Worm (Caenorhabditis elegans) whole organism, L4 larva: ENCODE data around the gene mrpl-32.

Experiments
- F26F4.8 ChIP-seq: fragments of 200-800 bp; sonication (Bioruptor generic); conservative IDR thresholded peaks from 2 replicates; pipeline ENCODE4 v1.3.6; 2022; ENCODE audit warnings: missing genetic modification characterization, missing compliant biosample characterization
- F44E2.7 ChIP-seq: fragments of 200-800 bp; sonication (Bioruptor generic); IDR thresholded peaks from 2 replicates; pipeline ENCODE4 v2.1.2; 2022; ENCODE audit warnings: missing genetic modification characterization, missing compliant biosample characterization
- T20F7.1 ChIP-seq: fragments of 200-800 bp; sonication (Bioruptor generic); optimal IDR thresholded peaks from 2 replicates; lab custom pipeline; 2018; ENCODE audit warnings: mild to moderate bottlenecking, missing genetic modification characterization, missing compliant biosample characterization
- Y105C5A.15 ChIP-seq: fragments of 200-800 bp; sonication (Bioruptor generic); IDR thresholded peaks from 2 replicates; pipeline ENCODE4 v1.3.6; 2022; ENCODE audit warnings: missing genetic modification characterization, missing compliant biosample characterization
- Y5F2A.4 ChIP-seq: fragments of 200-800 bp; sonication (Bioruptor generic); optimal IDR thresholded peaks from 2 replicates; lab custom pipeline; 2018; ENCODE audit warnings: mild to moderate bottlenecking, missing genetic modification characterization, missing compliant biosample characterization
- Y75B8A.6 ChIP-seq: fragments of 200-800 bp; sonication (Bioruptor generic); IDR thresholded peaks from 2 replicates; pipeline ENCODE4 v1.3.6; 2022; ENCODE audit warnings: missing genetic modification reagents, missing genetic modification characterization, missing compliant biosample characterization
- aly-2 ChIP-seq: sonication (generic microtip); optimal IDR thresholded peaks from 2 replicates; lab custom pipeline; 2018; ENCODE audit warnings: missing biosample characterization, missing genetic modification characterization
- ama-1 ChIP-seq: fragments of 150-350 bp; optimal IDR thresholded peaks from 2 replicates; lab custom pipeline; 2014; ENCODE audit warnings: inconsistent platforms, mixed read lengths
- ceh-28 ChIP-seq: fragments of 150-350 bp; optimal IDR thresholded peaks from 2 replicates; lab custom pipeline; 2014; ENCODE audit warnings: missing biosample characterization, missing genetic modification reagents, missing genetic modification characterization
- ceh-32 ChIP-seq: sonication (generic microtip); optimal IDR thresholded peaks from 2 replicates; lab custom pipeline; 2016; ENCODE audit warnings: mild to moderate bottlenecking, missing genetic modification characterization, missing compliant biosample characterization; ENCODE audit not compliant: poor library complexity
- ceh-62 ChIP-seq: sonication (generic microtip); optimal IDR thresholded peaks from 2 replicates; lab custom pipeline; 2017; ENCODE audit warnings: missing biosample characterization, missing genetic modification characterization
- ceh-82 ChIP-seq: sonication (generic microtip); optimal IDR thresholded peaks from 2 replicates; lab custom pipeline; 2017; ENCODE audit warnings: missing biosample characterization, missing genetic modification characterization
- ces-1 ChIP-seq: fragments of 150-350 bp; sonication (generic microtip); optimal IDR thresholded peaks from 4 replicates; lab custom pipeline; 2014; ENCODE audit warnings: missing biosample characterization, missing genetic modification reagents, missing genetic modification characterization
- cey-2 ChIP-seq: sonication (generic microtip); optimal IDR thresholded peaks from 3 replicates; lab custom pipeline; 2017; ENCODE audit warnings: missing genetic modification characterization, mild to moderate bottlenecking, missing compliant biosample characterization, antibody characterized with exemption, borderline replicate concordance; ENCODE audit not compliant: insufficient read depth
- daf-16 ChIP-seq, 3 experiments: sonication (generic microtip); optimal IDR thresholded peaks; 2 replicates each; lab custom pipeline; 2016 to 2017; ENCODE audit warnings: missing genetic modification characterization in 3 of 3, missing genetic modification reagents in 3 of 3, mild to moderate bottlenecking in 2 of 3, missing compliant biosample characterization in 2 of 3, missing biosample characterization in 1 of 3, moderate library complexity in 1 of 3
- dmd-6 ChIP-seq: fragments of 200-800 bp; sonication (Bioruptor generic); IDR thresholded peaks from 2 replicates; pipeline ENCODE4 v1.3.6; 2022; ENCODE audit warnings: missing genetic modification reagents, missing genetic modification characterization, missing compliant biosample characterization
- dpl-1 ChIP-seq: fragments of 150-350 bp; optimal IDR thresholded peaks from 2 replicates; lab custom pipeline; 2014; ENCODE audit warnings: missing biosample characterization, missing genetic modification reagents, missing genetic modification characterization
- dve-1 ChIP-seq: sonication (generic microtip); optimal IDR thresholded peaks from 2 replicates; lab custom pipeline; 2017; ENCODE audit warnings: antibody characterized with exemption, mild to moderate bottlenecking, missing genetic modification characterization, missing compliant biosample characterization; ENCODE audit not compliant: insufficient read depth
- fkh-10 ChIP-seq: fragments of 150-350 bp; optimal IDR thresholded peaks from 2 replicates; lab custom pipeline; 2014; ENCODE audit warnings: missing biosample characterization, missing genetic modification reagents, missing genetic modification characterization
- fos-1 ChIP-seq: fragments of 150-350 bp; optimal IDR thresholded peaks from 2 replicates; lab custom pipeline; 2014; ENCODE audit warnings: missing biosample characterization, missing genetic modification characterization
- hif-1 ChIP-seq, 2 experiments: sonication (generic microtip); optimal IDR thresholded peaks; 2 replicates each; lab custom pipeline; 2016 to 2017; ENCODE audit warnings: missing compliant biosample characterization in 2 of 2, missing genetic modification characterization in 2 of 2, missing genetic modification reagents in 2 of 2, missing genotype in 2 of 2, mild to moderate bottlenecking in 1 of 2
- hmg-1.1 ChIP-seq: fragments of 200-800 bp; sonication (Bioruptor generic); IDR thresholded peaks from 2 replicates; pipeline ENCODE4 v1.3.6; 2022; ENCODE audit warnings: missing genetic modification reagents, missing genetic modification characterization, missing compliant biosample characterization
- lin-15B ChIP-seq: fragments of 150-350 bp; sonication (generic microtip); optimal IDR thresholded peaks from 3 replicates; lab custom pipeline; 2014; ENCODE audit warnings: missing biosample characterization, missing genetic modification characterization
- lin-38 ChIP-seq: fragments of 200-800 bp; sonication (Bioruptor generic); IDR thresholded peaks from 2 replicates; pipeline ENCODE4 v1.3.6; 2022; ENCODE audit warnings: missing genetic modification reagents, missing genetic modification characterization, missing compliant biosample characterization
- lir-3 ChIP-seq: sonication (generic microtip); optimal IDR thresholded peaks from 2 replicates; lab custom pipeline; 2016; ENCODE audit warnings: mild to moderate bottlenecking, missing genetic modification characterization, missing compliant biosample characterization
- madf-9 ChIP-seq: fragments of 200-800 bp; sonication (Bioruptor generic); conservative IDR thresholded peaks from 2 replicates; pipeline ENCODE4 v1.3.6; 2022; ENCODE audit warnings: missing genetic modification reagents, missing genetic modification characterization, missing compliant biosample characterization
- mep-1 ChIP-seq: fragments of 150-350 bp; sonication (generic microtip); optimal IDR thresholded peaks from 3 replicates; lab custom pipeline; 2014; ENCODE audit warnings: missing biosample characterization, missing genetic modification characterization
- mes-2 ChIP-seq: sonication (generic microtip); optimal IDR thresholded peaks from 2 replicates; lab custom pipeline; 2016; ENCODE audit warnings: missing genotype, mild to moderate bottlenecking, missing genetic modification characterization, missing compliant biosample characterization; ENCODE audit not compliant: poor library complexity, severe bottlenecking
- nhr-102 ChIP-seq: sonication (generic microtip); optimal IDR thresholded peaks from 2 replicates; lab custom pipeline; 2016; ENCODE audit warnings: mild to moderate bottlenecking, missing genetic modification characterization, moderate library complexity, missing compliant biosample characterization
- nhr-111 ChIP-seq: fragments of 200-800 bp; sonication (Bioruptor generic); optimal IDR thresholded peaks from 2 replicates; lab custom pipeline; 2018; ENCODE audit warnings: mild to moderate bottlenecking, missing genetic modification characterization, missing compliant biosample characterization
- nhr-28 ChIP-seq: fragments of 150-350 bp; optimal IDR thresholded peaks from 2 replicates; lab custom pipeline; 2014; ENCODE audit warnings: missing biosample characterization, missing genetic modification characterization
- nhr-48 ChIP-seq: sonication (generic microtip); optimal IDR thresholded peaks from 2 replicates; lab custom pipeline; 2016; ENCODE audit warnings: mild to moderate bottlenecking, missing genetic modification characterization, missing compliant biosample characterization
- nhr-6 ChIP-seq: fragments of 150-350 bp; optimal IDR thresholded peaks from 2 replicates; lab custom pipeline; 2014; ENCODE audit warnings: missing biosample characterization, missing genetic modification characterization
- nhr-77 ChIP-seq: fragments of 150-350 bp; optimal IDR thresholded peaks from 2 replicates; lab custom pipeline; 2014; ENCODE audit warnings: missing biosample characterization, missing genetic modification characterization
- php-3 ChIP-seq: fragments of 200-800 bp; sonication (Bioruptor generic); IDR thresholded peaks from 2 replicates; pipeline ENCODE4 v1.3.6; 2022; ENCODE audit warnings: missing genetic modification reagents, missing genetic modification characterization, missing compliant biosample characterization
- set-16 ChIP-seq: fragments of 200-800 bp; sonication (Bioruptor generic); IDR thresholded peaks from 2 replicates; pipeline ENCODE4 v1.3.6; 2022; ENCODE audit warnings: missing genetic modification reagents, missing genetic modification characterization, missing compliant biosample characterization
- spr-1 ChIP-seq: sonication (generic microtip); optimal IDR thresholded peaks from 2 replicates; lab custom pipeline; 2016; ENCODE audit warnings: mild to moderate bottlenecking, missing genetic modification characterization, missing compliant biosample characterization
- spr-3 ChIP-seq: fragments of 200-800 bp; sonication (Bioruptor generic); optimal IDR thresholded peaks from 2 replicates; lab custom pipeline; 2018; ENCODE audit warnings: mild to moderate bottlenecking, missing genetic modification characterization, missing compliant biosample characterization
- unc-39 ChIP-seq: sonication (generic microtip); optimal IDR thresholded peaks from 2 replicates; lab custom pipeline; 2017; ENCODE audit warnings: missing biosample characterization, missing genetic modification characterization
- zfp-2 ChIP-seq: sonication (generic microtip); optimal IDR thresholded peaks from 2 replicates; lab custom pipeline; 2016; ENCODE audit warnings: mild to moderate bottlenecking, missing genetic modification characterization, missing compliant biosample characterization
- zfp-3 ChIP-seq: fragments of 200-800 bp; sonication (Bioruptor generic); conservative IDR thresholded peaks from 2 replicates; pipeline ENCODE4 v1.3.6; 2022; ENCODE audit warnings: missing genetic modification reagents, missing genetic modification characterization, missing compliant biosample characterization

mrpl-32 gene

DNA sequence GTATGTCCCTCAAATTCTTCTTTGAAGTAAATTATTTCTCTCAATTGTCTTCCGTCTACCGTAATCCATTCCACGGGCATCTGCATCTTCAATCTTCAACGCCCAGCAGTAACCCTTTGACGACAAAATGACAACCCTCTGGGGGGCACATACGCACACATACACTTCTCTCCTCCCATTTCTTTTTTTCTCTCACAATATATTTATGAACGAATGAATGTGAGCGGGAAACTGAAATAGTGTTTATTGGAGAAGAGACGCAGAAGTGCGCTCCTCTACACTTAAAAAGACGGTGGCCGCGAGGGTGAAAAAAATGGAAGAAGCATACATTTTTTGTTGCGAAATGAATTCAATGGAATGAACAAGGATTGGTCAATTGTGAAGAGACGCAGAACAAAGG lies 37.6 kb upstream of the mrpl-32 start (continued):
- TF ChIP-seq T20F7.1 = peak; percentile 81
- TF ChIP-seq dve-1 (tag; lab: Kevin White, UChicago) = peak; percentile 94
- TF ChIP-seq nhr-28 (tag; lab: Kevin White, UChicago) = peak; percentile 80
- TF ChIP-seq nhr-102 (tag; lab: Kevin White, UChicago) = peak; percentile 29
- TF ChIP-seq lin-15B (tag; lab: Kevin White, UChicago) = no peak
- TF ChIP-seq nhr-111 (GFP tag; lab: Kevin White, UChicago) = no peak
- TF ChIP-seq nhr-77 (tag; lab: Kevin White, UChicago) = peak; percentile 43
- peak; percentile 62 for TF ChIP-seq dpl-1 (GFP tag; lab: Kevin White, UChicago)
- TF ChIP-seq fos-1 (tag; lab: Kevin White, UChicago) = no peak
- peak; percentile 81 for TF ChIP-seq hmg-1.1 (GFP tag; lab: Robert Waterston, UW)
- no peak for TF ChIP-seq zfp-3
- TF ChIP-seq spr-1 (tag; lab: Kevin White, UChicago) = peak; percentile 39
- TF ChIP-seq dmd-6 (GFP tag; lab: Robert Waterston, UW) = peak; percentile 52; the same call in 1 of the 2 replicates
- no peak for TF ChIP-seq unc-39 (tag; lab: Kevin White, UChicago)
- no peak for TF ChIP-seq ceh-62 (tag; lab: Kevin White, UChicago)
- no peak for TF ChIP-seq ceh-82
- TF ChIP-seq ama-1 (lab: Kevin White, UChicago) = peak; percentile 28
- TF ChIP-seq madf-9 = 0 out of 2 replicates have a peak, but pooled peaks have one; percentile 35
- TF ChIP-seq set-16 (GFP tag; lab: Robert Waterston, UW) = no peak
- TF ChIP-seq F26F4.8 (GFP tag; lab: Robert Waterston, UW) = no peak
- TF ChIP-seq ceh-28 = no peak
- no peak for TF ChIP-seq cey-2 (tag; lab: Kevin White, UChicago)
- TF ChIP-seq mes-2 (tag; lab: Kevin White, UChicago) = peak; percentile 74
- peak; percentile 43 for TF ChIP-seq lin-38
- no peak for TF ChIP-seq Y5F2A.4 (GFP tag; lab: Kevin White, UChicago)
- no peak for TF ChIP-seq aly-2
- peak; percentile 93 for TF ChIP-seq mep-1 (tag; lab: Kevin White, UChicago)
- TF ChIP-seq lir-3 = no peak
- TF ChIP-seq F44E2.7 (GFP tag; lab: Robert Waterston, UW) = no peak
- no peak for TF ChIP-seq zfp-2
- no peak for TF ChIP-seq Y105C5A.15
- TF ChIP-seq daf-16 (GFP tag; optimal IDR thresholded peaks at IDR 0.05; lab: Kevin White, UChicago) = no peak
- TF ChIP-seq daf-16 (tag; optimal IDR thresholded peaks at IDR 0.05; lab: Kevin White, UChicago) = peak; percentile 84
- peak in 1 of 2 experiments; percentile 67 for TF ChIP-seq hif-1 (tag; optimal IDR thresholded peaks at IDR 0.05; lab: Kevin White, UChicago)
- TF ChIP-seq Y75B8A.6 (GFP tag; lab: Robert Waterston, UW) = no peak
- TF ChIP-seq ceh-32 (tag; lab: Kevin White, UChicago) = no peak
- TF ChIP-seq fkh-10 = peak; percentile 2
- 0 out of 2 replicates have a peak, but pooled peaks have one; percentile 22 for TF ChIP-seq php-3 (GFP tag; lab: Robert Waterston, UW)
- no peak for TF ChIP-seq spr-3 (GFP tag; lab: Kevin White, UChicago)

DNA sequence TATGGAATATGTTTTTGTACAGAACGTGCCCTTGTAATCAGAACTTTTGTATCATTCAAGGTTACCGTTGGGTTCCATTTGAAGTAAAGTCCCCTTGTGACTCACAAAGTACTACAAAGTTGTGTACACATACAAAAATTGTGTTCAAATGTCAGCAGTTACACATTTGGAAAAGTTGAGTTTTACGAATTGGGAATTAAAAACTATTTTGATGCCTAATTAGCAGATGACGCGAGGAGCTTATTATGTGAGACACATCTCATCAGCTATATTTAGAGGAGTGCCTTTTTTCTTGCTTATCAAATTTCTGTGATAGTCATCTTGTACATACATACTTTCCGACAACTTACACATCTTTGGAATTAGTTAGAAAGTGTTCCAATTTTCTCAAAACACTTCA lies 36.1 kb upstream of the mrpl-32 start:
- TF ChIP-seq nhr-6 (tag; lab: Kevin White, UChicago) (peak; percentile 57), Y5F2A.4 (GFP tag; lab: Kevin White, UChicago) (no peak)

DNA sequence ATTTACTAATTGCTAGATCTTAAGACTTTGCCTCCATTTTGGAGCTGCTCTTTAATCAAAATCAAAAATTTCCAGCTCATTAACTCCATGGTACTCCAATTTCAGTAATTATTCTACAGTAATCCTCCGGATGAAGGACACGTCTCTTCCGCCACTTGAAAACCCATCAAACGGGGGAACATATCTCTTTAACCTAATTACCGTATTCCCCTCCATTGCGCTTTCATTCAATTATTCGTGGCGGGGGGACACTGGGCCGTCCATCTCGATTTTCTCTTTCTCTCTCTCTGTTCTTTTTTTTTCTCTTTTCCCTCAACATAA lies 32.7 kb upstream of the mrpl-32 start:
- TF ChIP-seq ces-1 (GFP tag; lab: Kevin White, UChicago) (peak; percentile 47), nhr-48 (tag; lab: Kevin White, UChicago) (no peak)
